Worm (Caenorhabditis elegans): Measurements from ENCODE around the gene fbxa-82.

DNA sequence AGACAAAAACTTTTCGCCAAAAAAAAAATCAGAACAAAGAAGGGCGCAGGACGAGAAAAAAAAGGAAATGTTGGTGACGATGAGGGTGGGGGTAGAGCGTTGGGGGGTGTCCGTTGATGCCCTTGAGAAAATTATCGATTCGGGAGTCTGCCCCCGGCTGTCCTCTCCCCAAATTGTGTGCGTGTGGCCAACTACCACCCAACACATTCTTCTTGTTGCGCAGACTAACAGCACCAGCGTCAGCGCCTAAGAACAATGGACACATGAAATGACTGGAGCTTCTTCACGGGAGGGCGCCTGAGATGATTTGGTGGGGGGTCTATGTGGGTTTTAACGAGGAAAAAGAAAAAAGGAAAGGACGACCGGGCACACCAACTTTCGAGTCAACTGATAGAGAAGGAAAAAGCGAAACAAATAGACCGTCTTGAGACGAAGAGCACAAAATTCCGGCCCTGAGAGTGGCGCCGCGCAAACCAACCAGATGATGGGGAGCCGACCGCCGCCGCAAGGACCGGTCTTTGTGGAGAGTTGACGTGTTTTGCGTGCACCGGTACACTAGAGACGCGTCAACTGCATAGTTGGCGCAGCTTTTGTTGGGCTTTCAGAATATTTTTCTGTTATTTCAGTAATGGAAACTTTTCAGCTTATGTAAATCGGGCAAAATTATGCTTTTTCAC, 12.9 kb upstream of the fbxa-82 start, which contains the start of gene C25D7.9:
- no peak for TF ChIP-seq ama-1 (optimal IDR thresholded peaks at IDR 0.05)
- no peak for TF ChIP-seq flt-1 (GFP tag; IDR thresholded peaks at IDR 0.05)
- no peak for TF ChIP-seq pes-1 (GFP tag; IDR thresholded peaks at IDR 0.05)
- TF ChIP-seq tbx-37 (GFP tag; conservative IDR thresholded peaks at IDR 0.05) = no peak
- TF ChIP-seq tra-4 (tag; optimal IDR thresholded peaks at IDR 0.05) = no peak
- TF ChIP-seq B0310.2 (tag; optimal IDR thresholded peaks at IDR 0.05) = no peak
- TF ChIP-seq scrt-1 (GFP tag; IDR thresholded peaks at IDR 0.05) = no peak
- TF ChIP-seq ceh-36 (tag; optimal IDR thresholded peaks at IDR 0.05) = no peak
- no peak for TF ChIP-seq aly-1 (tag; optimal IDR thresholded peaks at IDR 0.05)
- TF ChIP-seq ceh-13 (GFP tag; optimal IDR thresholded peaks at IDR 0.05) = no peak

Measured in whole organism, early embryonic.